Fruit fly (Drosophila melanogaster): ENCODE data around the gene CG17928.

CG17928 gene

dm6 chr2L:16815989-16816749 lies 24.8 kb downstream of the CG17928 start, which contains the start of gene mdy (continued):
- TF ChIP-seq CG15073 (GFP tag; optimal IDR thresholded peaks at IDR 0.05) (no peak), MTF-1 (GFP tag; optimal IDR thresholded peaks at IDR 0.05; ENCODE audit: borderline replicate concordance) (peak; percentile 31), CG1647 (GFP tag; optimal IDR thresholded peaks at IDR 0.05) (peak; percentile 43), Pdp1 (GFP tag; optimal IDR thresholded peaks at IDR 0.05) (peak; percentile 46 to 58), CG14710 (tag; optimal IDR thresholded peaks at IDR 0.05) (peak; percentile 58), CG34224 (GFP tag; IDR thresholded peaks at IDR 0.05; ENCODE audit: partially characterized antibody) (peak; percentile 30; the same call in 1 of the 3 replicates), CG31224 (GFP tag; IDR thresholded peaks at IDR 0.05) (peak; percentile 38; the same call in 1 of the 2 replicates), CG13296 (GFP tag; optimal IDR thresholded peaks at IDR 0.05) (no peak), CG3065 (GFP tag; optimal IDR thresholded peaks at IDR 0.05) (peak; percentile 4), pita (GFP tag; optimal IDR thresholded peaks at IDR 0.05) (peak; percentile 1), Trl (optimal IDR thresholded peaks at IDR 0.05) (peak in 1 of 2 experiments; percentile 2), Trl (GFP tag; optimal IDR thresholded peaks at IDR 0.05) (peak; percentile 15), CG3995 (GFP tag; optimal IDR thresholded peaks at IDR 0.05) (no peak), CG16813 (GFP tag; IDR thresholded peaks at IDR 0.05; ENCODE audit: partially characterized antibody) (peak; percentile 52; the same call in 2 of the 3 replicates), CG2889 (GFP tag; IDR thresholded peaks at IDR 0.05) (no peak), cad (GFP tag; optimal IDR thresholded peaks at IDR 0.05) (no peak), Doc3 (GFP tag; IDR thresholded peaks at IDR 0.05; ENCODE audit: partially characterized antibody) (no peak), Bgb (GFP tag; IDR thresholded peaks at IDR 0.05; ENCODE audit: partially characterized antibody) (peak; percentile 21; the same call in 1 of the 2 replicates), usp (GFP tag; optimal IDR thresholded peaks at IDR 0.05) (no peak), dan (GFP tag; IDR thresholded peaks at IDR 0.05) (no peak), dmrt11E (tag; optimal IDR thresholded peaks at IDR 0.05) (peak; percentile 52), CG17186 (GFP tag; optimal IDR thresholded peaks at IDR 0.05) (peak; percentile 7), sug (tag; optimal IDR thresholded peaks at IDR 0.05) (peak; percentile 29), grau (tag; optimal IDR thresholded peaks at IDR 0.05) (peak; percentile 63), Meics (GFP tag; optimal IDR thresholded peaks at IDR 0.05) (peak; percentile 26), CG30403 (GFP tag; optimal IDR thresholded peaks at IDR 0.05) (peak; percentile 79), Med (GFP tag) (peak; percentile 90), CG14014 (GFP tag; IDR thresholded peaks at IDR 0.05) (peak; percentile 70), trh (GFP tag; optimal IDR thresholded peaks at IDR 0.05) (no peak), inv (GFP tag; IDR thresholded peaks at IDR 0.05; ENCODE audit: partially characterized antibody) (peak; percentile 38; the same call in 1 of the 2 replicates), gem (tag; optimal IDR thresholded peaks at IDR 0.05) (peak; percentile 79), CG10462 (GFP tag; optimal IDR thresholded peaks at IDR 0.05) (peak; percentile 45), z (GFP tag; IDR thresholded peaks at IDR 0.05) (no peak), CG32532 (GFP tag; IDR thresholded peaks at IDR 0.05) (peak; percentile 79), CrebB (tag; optimal IDR thresholded peaks at IDR 0.05) (no peak), CG13424 (tag; optimal IDR thresholded peaks at IDR 0.05) (peak; percentile 65), Ptx1 (GFP tag; IDR thresholded peaks at IDR 0.05) (peak; percentile 46), seq (GFP tag; IDR thresholded peaks at IDR 0.05) (peak; percentile 44; the same call in 1 of the 2 replicates), ac (GFP tag; optimal IDR thresholded peaks at IDR 0.05) (no peak), CG7928 (GFP tag; optimal IDR thresholded peaks at IDR 0.05) (no peak), Gug (GFP tag; IDR thresholded peaks at IDR 0.05) (peak; percentile 51; the same call in 2 of the 4 replicates), Kr (GFP tag; optimal IDR thresholded peaks at IDR 0.05) (peak; percentile 97), CG6854 (GFP tag; optimal IDR thresholded peaks at IDR 0.05) (no peak), nom (GFP tag; optimal IDR thresholded peaks at IDR 0.05) (no peak), hkb (optimal IDR thresholded peaks at IDR 0.05) (no peak), hkb (GFP tag; IDR thresholded peaks at IDR 0.05) (peak; percentile 57; the same call in 1 of the 2 replicates), Chrac-16 (GFP tag; optimal IDR thresholded peaks at IDR 0.05) (peak; percentile 69)
